Worm (Caenorhabditis elegans): ENCODE data around the gene cux-7.

ce11 chrIII:7478932-7479331, 41.7 kb downstream of the cux-7 start:
- TF ChIP-seq unc-55 (GFP tag; optimal IDR thresholded peaks at IDR 0.05) (no peak), zag-1 (tag; optimal IDR thresholded peaks at IDR 0.05) (no peak), unc-39 (tag; optimal IDR thresholded peaks at IDR 0.05) (no peak), blmp-1 (tag; optimal IDR thresholded peaks at IDR 0.05; ENCODE audit: insufficient read depth) (no peak), mdl-1 (tag; optimal IDR thresholded peaks at IDR 0.05) (no peak), nhr-77 (tag; optimal IDR thresholded peaks at IDR 0.05) (no peak), unc-62 (GFP tag; optimal IDR thresholded peaks at IDR 0.05) (no peak), lin-13 (GFP tag; optimal IDR thresholded peaks at IDR 0.05) (no peak), ztf-11 (tag; optimal IDR thresholded peaks at IDR 0.05) (no peak), elt-1 (tag; optimal IDR thresholded peaks at IDR 0.05) (no peak), aly-2 (tag; optimal IDR thresholded peaks at IDR 0.05) (no peak), lsy-2 (tag; optimal IDR thresholded peaks at IDR 0.05) (no peak), elt-3 (tag; optimal IDR thresholded peaks at IDR 0.05) (no peak), nhr-12 (tag; optimal IDR thresholded peaks at IDR 0.05) (no peak)

Data from whole organism, L2 larva.